Worm (Caenorhabditis elegans) whole organism, late embryonic: Measurements from ENCODE around the gene lin-24.

Source experiments
- C08G9.2 ChIP-seq: sonication (generic microtip); optimal IDR thresholded peaks from 2 replicates; lab custom pipeline; 2016; ENCODE audit warnings: mild to moderate bottlenecking, missing genetic modification characterization, moderate library complexity, missing compliant biosample characterization
- C38D4.7 ChIP-seq: fragments of 200-800 bp; sonication (Bioruptor generic); optimal IDR thresholded peaks from 2 replicates; lab custom pipeline; 2018; ENCODE audit warnings: mild to moderate bottlenecking, missing genetic modification characterization, moderate library complexity, missing compliant biosample characterization
- F13H6.1 ChIP-seq: sonication (generic microtip); optimal IDR thresholded peaks from 2 replicates; lab custom pipeline; 2016; ENCODE audit warnings: missing genetic modification characterization, missing compliant biosample characterization
- K02D7.2 ChIP-seq: sonication (generic microtip); optimal IDR thresholded peaks from 2 replicates; lab custom pipeline; 2017; ENCODE audit warnings: mild to moderate bottlenecking, missing genetic modification characterization, missing compliant biosample characterization
- T23F11.4 ChIP-seq: fragments of 200-800 bp; sonication (Bioruptor generic); optimal IDR thresholded peaks from 2 replicates; lab custom pipeline; 2018; ENCODE audit warnings: mild to moderate bottlenecking, missing genetic modification characterization, missing compliant biosample characterization
- Y22D7AL.16 ChIP-seq: sonication (generic microtip); optimal IDR thresholded peaks from 2 replicates; lab custom pipeline; 2016; ENCODE audit warnings: missing genetic modification characterization, missing compliant biosample characterization
- ahr-1 ChIP-seq: sonication (generic microtip); optimal IDR thresholded peaks from 2 replicates; lab custom pipeline; 2016; ENCODE audit warnings: missing genetic modification characterization, missing compliant biosample characterization
- ama-1 ChIP-seq: fragments of 150-350 bp; optimal IDR thresholded peaks from 2 replicates; lab custom pipeline; 2014
- ceh-19 ChIP-seq: fragments of 200-800 bp; sonication (Bioruptor generic); optimal IDR thresholded peaks from 2 replicates; lab custom pipeline; 2018; ENCODE audit warnings: mild to moderate bottlenecking, missing genetic modification characterization, missing compliant biosample characterization
- ceh-22 ChIP-seq: sonication (generic microtip); optimal IDR thresholded peaks from 2 replicates; lab custom pipeline; 2017; ENCODE audit warnings: missing biosample characterization, missing genetic modification characterization
- ceh-24 ChIP-seq: sonication (generic microtip); optimal IDR thresholded peaks from 2 replicates; lab custom pipeline; 2016; ENCODE audit warnings: mild to moderate bottlenecking, missing genetic modification characterization, missing compliant biosample characterization
- ceh-30 ChIP-seq: fragments of 150-350 bp; optimal IDR thresholded peaks from 2 replicates; lab custom pipeline; 2014; ENCODE audit warnings: missing biosample characterization, missing genetic modification characterization
- ceh-31 ChIP-seq: sonication (generic microtip); optimal IDR thresholded peaks from 2 replicates; lab custom pipeline; 2016; ENCODE audit warnings: missing genetic modification characterization, missing compliant biosample characterization
- ceh-34 ChIP-seq: sonication (generic microtip); optimal IDR thresholded peaks from 2 replicates; lab custom pipeline; 2016; ENCODE audit warnings: mild to moderate bottlenecking, missing genetic modification characterization, missing compliant biosample characterization
- ceh-45 ChIP-seq: fragments of 200-800 bp; sonication (Bioruptor generic); IDR thresholded peaks from 2 replicates; pipeline ENCODE4 v1.3.6; 2022; ENCODE audit warnings: missing genetic modification reagents, missing genetic modification characterization, missing compliant biosample characterization
- che-1 ChIP-seq: sonication (generic microtip); optimal IDR thresholded peaks from 2 replicates; lab custom pipeline; 2016; ENCODE audit warnings: mild to moderate bottlenecking, missing genetic modification characterization, missing compliant biosample characterization
- elt-2 ChIP-seq: sonication (generic microtip); optimal IDR thresholded peaks from 2 replicates; lab custom pipeline; 2016; ENCODE audit warnings: missing genetic modification reagents, missing genetic modification characterization, missing compliant biosample characterization
- ets-4 ChIP-seq: sonication (generic microtip); optimal IDR thresholded peaks from 2 replicates; lab custom pipeline; 2016; ENCODE audit warnings: missing genetic modification characterization, missing compliant biosample characterization
- eyg-1 ChIP-seq: sonication (generic microtip); optimal IDR thresholded peaks from 2 replicates; lab custom pipeline; 2016; ENCODE audit warnings: missing genotype, missing genetic modification characterization, missing compliant biosample characterization
- fkh-10 ChIP-seq: fragments of 150-350 bp; optimal IDR thresholded peaks from 2 replicates; lab custom pipeline; 2014; ENCODE audit warnings: missing biosample characterization, missing genetic modification reagents, missing genetic modification characterization
- gmeb-2 ChIP-seq: sonication (generic microtip); optimal IDR thresholded peaks from 2 replicates; lab custom pipeline; 2016; ENCODE audit warnings: missing genetic modification characterization, inconsistent platforms, missing compliant biosample characterization
- hlh-15 ChIP-seq: sonication (generic microtip); optimal IDR thresholded peaks from 2 replicates; lab custom pipeline; 2016; ENCODE audit warnings: missing genetic modification characterization, missing compliant biosample characterization
- hlh-30 ChIP-seq: sonication (generic microtip); optimal IDR thresholded peaks from 2 replicates; lab custom pipeline; 2017; ENCODE audit warnings: antibody characterized with exemption, missing genetic modification characterization, missing compliant biosample characterization; ENCODE audit not compliant: insufficient read depth
- hlh-8 ChIP-seq: sonication (generic microtip); optimal IDR thresholded peaks from 2 replicates; lab custom pipeline; 2016; ENCODE audit warnings: missing genotype, missing genetic modification characterization, missing compliant biosample characterization
- lim-6 ChIP-seq: sonication (generic microtip); optimal IDR thresholded peaks from 2 replicates; lab custom pipeline; 2016; ENCODE audit warnings: missing genetic modification characterization, missing compliant biosample characterization
- madf-2 ChIP-seq: sonication (generic microtip); optimal IDR thresholded peaks from 2 replicates; lab custom pipeline; 2017; ENCODE audit warnings: missing genetic modification characterization, missing compliant biosample characterization
- nfya-1 ChIP-seq: sonication (generic microtip); optimal IDR thresholded peaks from 2 replicates; lab custom pipeline; 2017; ENCODE audit warnings: missing genetic modification characterization, mild to moderate bottlenecking, missing compliant biosample characterization, antibody characterized with exemption, moderate library complexity
- nhr-232 ChIP-seq: sonication (generic microtip); optimal IDR thresholded peaks from 2 replicates; lab custom pipeline; 2016; ENCODE audit warnings: missing genetic modification characterization, missing compliant biosample characterization
- odd-2 ChIP-seq: sonication (generic microtip); optimal IDR thresholded peaks from 2 replicates; lab custom pipeline; 2017; ENCODE audit warnings: antibody characterized with exemption, mild to moderate bottlenecking, missing genetic modification characterization, missing compliant biosample characterization
- pag-3 ChIP-seq: sonication (generic microtip); optimal IDR thresholded peaks from 2 replicates; lab custom pipeline; 2016; ENCODE audit warnings: missing compliant biosample characterization, missing genetic modification characterization, borderline replicate concordance
- pax-1 ChIP-seq: fragments of 150-350 bp; optimal IDR thresholded peaks from 2 replicates; lab custom pipeline; 2014; ENCODE audit warnings: missing biosample characterization, missing genetic modification characterization
- pha-4 ChIP-seq: fragments of 150-350 bp; optimal IDR thresholded peaks from 2 replicates; lab custom pipeline; 2018; ENCODE audit warnings: missing biosample characterization, missing genetic modification reagents, missing genetic modification characterization
- pros-1 ChIP-seq: fragments of 150-350 bp; optimal IDR thresholded peaks from 2 replicates; lab custom pipeline; 2014; ENCODE audit warnings: missing biosample characterization, missing genetic modification reagents, missing genetic modification characterization
- sdc-2 ChIP-seq: sonication (generic microtip); optimal IDR thresholded peaks from 2 replicates; lab custom pipeline; 2016; ENCODE audit warnings: missing genotype, missing genetic modification characterization, missing compliant biosample characterization
- sox-4 ChIP-seq: sonication (generic microtip); optimal IDR thresholded peaks from 2 replicates; lab custom pipeline; 2017; ENCODE audit warnings: mild to moderate bottlenecking, missing genetic modification characterization, inconsistent platforms, missing compliant biosample characterization
- syd-9 ChIP-seq: sonication (generic microtip); optimal IDR thresholded peaks from 2 replicates; lab custom pipeline; 2016; ENCODE audit warnings: mild to moderate bottlenecking, missing genetic modification characterization, moderate library complexity, missing compliant biosample characterization
- tbx-7 ChIP-seq: sonication (generic microtip); optimal IDR thresholded peaks from 2 replicates; lab custom pipeline; 2016; ENCODE audit warnings: missing genotype, missing genetic modification characterization, missing compliant biosample characterization
- ttx-3 ChIP-seq: sonication (generic microtip); optimal IDR thresholded peaks from 2 replicates; lab custom pipeline; 2016; ENCODE audit warnings: missing genetic modification reagents, missing genetic modification characterization, missing compliant biosample characterization
- unc-42 ChIP-seq: sonication (generic microtip); optimal IDR thresholded peaks from 2 replicates; lab custom pipeline; 2016; ENCODE audit warnings: missing genotype, missing genetic modification characterization, missing compliant biosample characterization
- ztf-16 ChIP-seq: sonication (generic microtip); optimal IDR thresholded peaks from 2 replicates; lab custom pipeline; 2017; ENCODE audit warnings: missing genetic modification characterization, missing compliant biosample characterization

Gene lin-24

DNA sequence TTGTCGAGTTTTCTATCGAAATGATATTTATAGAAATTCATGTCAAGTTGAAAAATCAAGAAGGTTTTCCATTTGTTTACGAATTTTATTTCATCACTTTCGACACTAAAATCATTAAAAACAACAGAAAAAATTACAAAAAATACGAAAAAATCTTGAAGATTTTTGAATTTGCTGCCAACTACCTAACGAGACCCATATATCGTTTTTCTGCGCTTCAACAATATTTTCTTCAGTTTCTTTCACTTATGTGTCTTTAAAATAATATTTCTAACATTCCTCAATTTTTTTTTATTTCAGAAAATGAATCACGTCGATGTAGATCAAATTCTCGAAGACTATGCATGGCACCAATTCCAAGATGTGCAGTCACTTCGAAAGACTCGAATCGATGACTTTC, at the start of gene lin-24:
lin-24 (plus strand) TSS at position 301 of the 400 bp plus-strand sequence.
- no peak for TF ChIP-seq madf-2 (tag; lab: Kevin White, UChicago)
- no peak for TF ChIP-seq ceh-22
- TF ChIP-seq ets-4 (tag; lab: Kevin White, UChicago), result no peak

DNA sequence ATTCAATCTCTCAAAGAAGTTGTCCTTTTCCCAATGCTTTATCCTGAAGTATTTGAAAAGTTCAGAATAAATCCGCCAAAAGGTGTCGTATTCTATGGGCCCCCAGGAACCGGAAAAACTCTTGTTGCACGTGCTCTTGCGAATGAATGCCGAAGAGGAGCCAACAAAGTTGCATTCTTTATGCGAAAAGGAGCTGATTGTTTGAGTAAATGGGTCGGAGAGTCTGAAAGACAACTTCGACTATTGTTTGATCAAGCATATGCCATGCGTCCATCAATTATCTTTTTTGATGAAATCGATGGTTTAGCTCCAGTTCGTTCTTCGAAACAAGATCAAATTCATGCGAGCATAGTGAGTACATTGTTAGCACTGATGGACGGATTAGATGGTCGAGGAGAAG, 48.5 kb upstream of the lin-24 start:
- TF ChIP-seq ceh-30 (tag; lab: Kevin White, UChicago) (no peak), odd-2 (tag; lab: Kevin White, UChicago) (no peak), che-1 (no peak), ttx-3 (tag; lab: Kevin White, UChicago) (no peak), sdc-2 (no peak), ahr-1 (tag; lab: Kevin White, UChicago) (no peak), fkh-10 (no peak), nfya-1 (tag; lab: Kevin White, UChicago) (no peak), ceh-34 (tag; lab: Kevin White, UChicago) (no peak), ceh-31 (tag; lab: Kevin White, UChicago) (no peak), F13H6.1 (tag; lab: Kevin White, UChicago) (no peak), T23F11.4 (no peak), madf-2 (tag; lab: Kevin White, UChicago) (no peak), pros-1 (tag; lab: Kevin White, UChicago) (no peak), eyg-1 (no peak), syd-9 (tag; lab: Kevin White, UChicago) (no peak)

DNA sequence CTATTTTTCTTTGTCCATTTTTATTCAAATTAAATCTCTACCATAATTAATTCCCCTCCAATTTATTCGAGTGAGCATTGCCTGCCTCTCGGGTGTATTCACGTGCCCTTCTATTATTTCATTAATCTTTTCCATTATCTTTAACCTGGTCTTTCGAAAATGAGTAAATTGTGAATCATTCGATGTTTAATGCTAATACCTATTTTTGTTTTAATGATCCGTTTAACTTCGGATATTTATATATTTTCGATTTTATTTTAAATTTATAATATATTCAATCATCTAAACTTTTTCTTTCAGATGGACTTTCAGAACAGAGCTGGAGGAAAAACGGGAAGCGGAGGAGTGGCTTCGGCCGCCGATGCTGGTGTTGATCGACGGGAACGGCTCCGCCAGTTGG, 45.1 kb upstream of the lin-24 start, which contains the start of gene repo-1:
repo-1 (plus strand) TSS at position 301 of the 400 bp plus-strand sequence.
- TF ChIP-seq ztf-16 (tag; lab: Kevin White, UChicago) (no peak), gmeb-2 (tag; lab: Kevin White, UChicago) (no peak), ceh-19 (GFP tag; lab: Kevin White, UChicago) (no peak), madf-2 (tag; lab: Kevin White, UChicago) (no peak), syd-9 (tag; lab: Kevin White, UChicago) (no peak), hlh-15 (tag; lab: Kevin White, UChicago) (no peak)
- TF ChIP-seq, all 69 proteins: peak for 0

DNA sequence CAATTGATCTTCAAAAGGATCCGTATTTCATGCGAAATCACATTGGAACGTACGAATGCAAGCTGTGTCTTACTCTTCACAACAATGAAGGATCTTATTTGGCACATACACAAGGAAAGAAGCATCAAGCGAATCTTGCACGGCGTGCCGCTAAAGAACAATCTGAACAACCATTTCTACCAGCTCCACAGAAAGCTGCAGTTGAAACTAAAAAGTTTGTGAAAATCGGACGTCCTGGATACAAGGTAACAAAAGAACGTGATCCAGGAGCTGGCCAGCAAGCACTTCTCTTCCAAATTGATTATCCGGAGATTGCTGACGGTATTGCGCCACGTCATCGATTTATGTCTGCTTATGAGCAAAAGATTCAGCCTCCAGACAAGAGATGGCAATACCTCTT, 44.7 kb upstream of the lin-24 start:
- TF ChIP-seq elt-2 (tag; lab: Kevin White, UChicago), result no peak
- TF ChIP-seq ceh-34 (tag; lab: Kevin White, UChicago), result no peak
- no peak for TF ChIP-seq F13H6.1 (tag; lab: Kevin White, UChicago)
- no peak for TF ChIP-seq unc-42
- no peak for TF ChIP-seq Y22D7AL.16
- TF ChIP-seq lim-6 (tag; lab: Kevin White, UChicago), result no peak
- no peak for TF ChIP-seq K02D7.2 (tag; lab: Kevin White, UChicago)
- TF ChIP-seq ceh-45 (GFP tag; lab: Robert Waterston, UW), result no peak
- TF ChIP-seq eyg-1, result no peak
- TF ChIP-seq gmeb-2 (tag; lab: Kevin White, UChicago), result no peak
- no peak for TF ChIP-seq sox-4 (tag; lab: Kevin White, UChicago)
- TF ChIP-seq ceh-24 (tag; lab: Kevin White, UChicago), result no peak
- no peak for TF ChIP-seq ceh-30 (tag; lab: Kevin White, UChicago)
- TF ChIP-seq ets-4 (tag; lab: Kevin White, UChicago), result no peak
- no peak for TF ChIP-seq nhr-232 (tag; lab: Kevin White, UChicago)
- no peak for TF ChIP-seq odd-2 (tag; lab: Kevin White, UChicago)

DNA sequence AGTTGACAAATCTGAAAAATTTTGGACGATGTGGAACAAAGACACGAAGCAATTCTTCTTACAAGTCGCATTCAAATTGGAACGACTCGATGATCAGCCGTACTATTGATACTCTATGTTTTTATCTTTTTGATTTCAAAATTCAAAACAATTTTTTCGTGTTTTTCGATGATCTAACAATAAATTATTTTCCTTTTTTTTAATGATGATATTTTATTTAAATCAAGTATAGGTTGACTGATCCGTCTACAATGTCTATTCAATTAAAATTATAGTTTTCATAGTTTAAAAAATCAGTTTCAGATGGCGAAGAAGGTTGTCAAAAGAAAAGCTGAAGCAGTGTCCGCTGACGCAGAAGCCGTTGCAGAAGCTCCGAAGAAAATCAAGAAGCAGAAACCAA, 44.2 kb upstream of the lin-24 start, which contains the start of gene rbm-34:
rbm-34 (plus strand) TSS at position 301 of the 400 bp plus-strand sequence.
- no peak for TF ChIP-seq C38D4.7 (GFP tag; lab: Kevin White, UChicago)
- TF ChIP-seq ahr-1 (tag; lab: Kevin White, UChicago), result no peak
- TF ChIP-seq elt-2 (tag; lab: Kevin White, UChicago), result no peak
- TF ChIP-seq ama-1 (lab: Kevin White, UChicago), result no peak
- no peak for TF ChIP-seq hlh-8
- TF ChIP-seq tbx-7 (tag; lab: Kevin White, UChicago), result no peak
- no peak for TF ChIP-seq ceh-30 (tag; lab: Kevin White, UChicago)
- no peak for TF ChIP-seq C08G9.2 (tag; lab: Kevin White, UChicago)
- no peak for TF ChIP-seq pax-1
- no peak for TF ChIP-seq eyg-1
- TF ChIP-seq hlh-30 (tag; lab: Kevin White, UChicago), result no peak
- TF ChIP-seq pha-4 (tag; lab: Kevin White, UChicago), result no peak
- TF ChIP-seq pag-3 (tag; lab: Kevin White, UChicago), result no peak
